Worm (Caenorhabditis elegans) whole organism, young adult: Measurements from ENCODE around the gene alh-6.

Source experiments
- F49E8.2 ChIP-seq: sonication (generic microtip); optimal IDR thresholded peaks from 3 replicates; lab custom pipeline; 2017; ENCODE audit warnings: missing genetic modification characterization, mild to moderate bottlenecking, missing compliant biosample characterization, antibody characterized with exemption, moderate library complexity; ENCODE audit not compliant: insufficient read depth
- F52B5.7 ChIP-seq: sonication (generic microtip); optimal IDR thresholded peaks from 2 replicates; lab custom pipeline; 2016; ENCODE audit warnings: mild to moderate bottlenecking, missing genetic modification characterization, missing compliant biosample characterization
- T07F8.4 ChIP-seq: sonication (generic microtip); optimal IDR thresholded peaks from 2 replicates; lab custom pipeline; 2016; ENCODE audit warnings: mild to moderate bottlenecking, missing genetic modification characterization, moderate library complexity, missing compliant biosample characterization
- Y67H2A.10 ChIP-seq: fragments of 200-800 bp; sonication (Bioruptor generic); conservative IDR thresholded peaks from 2 replicates; pipeline ENCODE4 v1.3.6; 2022; ENCODE audit warnings: missing genetic modification reagents, missing genetic modification characterization, missing compliant biosample characterization
- efl-1 ChIP-seq: fragments of 150-350 bp; optimal IDR thresholded peaks from 2 replicates; lab custom pipeline; 2014; ENCODE audit warnings: missing biosample characterization, missing genetic modification reagents, missing genetic modification characterization
- mes-4 ChIP-seq: sonication (generic microtip); optimal IDR thresholded peaks from 2 replicates; lab custom pipeline; 2016; ENCODE audit warnings: missing genotype, missing genetic modification characterization, missing compliant biosample characterization
- snpc-3.4 ChIP-seq: sonication (generic microtip); optimal IDR thresholded peaks from 2 replicates; lab custom pipeline; 2017; ENCODE audit warnings: missing genetic modification characterization, mild to moderate bottlenecking, missing compliant biosample characterization, antibody characterized with exemption, moderate library complexity, missing genotype, missing genetic modification reagents
- snpc-4 ChIP-seq, 5 experiments: fragments of 150-350 bp in 1 of 5; sonication (generic microtip) in 4 of 5; optimal IDR thresholded peaks; 2 replicates each; lab custom pipeline; 2014 to 2018; ENCODE audit warnings: missing genetic modification characterization in 5 of 5, missing biosample characterization in 3 of 5, antibody characterized with exemption in 2 of 5, mild to moderate bottlenecking in 2 of 5, missing compliant biosample characterization in 2 of 5, missing genotype in 2 of 5, moderate library complexity in 2 of 5, missing genetic modification reagents in 1 of 5
- unc-130 ChIP-seq: sonication (generic microtip); optimal IDR thresholded peaks from 2 replicates; lab custom pipeline; 2016; ENCODE audit warnings: missing genetic modification reagents, missing genetic modification characterization, missing compliant biosample characterization
- ztf-6 ChIP-seq: fragments of 200-800 bp; sonication (Bioruptor generic); IDR thresholded peaks from 2 replicates; pipeline ENCODE4 v1.3.6; 2022; ENCODE audit warnings: missing genetic modification reagents, missing genetic modification characterization, missing compliant biosample characterization

DNA sequence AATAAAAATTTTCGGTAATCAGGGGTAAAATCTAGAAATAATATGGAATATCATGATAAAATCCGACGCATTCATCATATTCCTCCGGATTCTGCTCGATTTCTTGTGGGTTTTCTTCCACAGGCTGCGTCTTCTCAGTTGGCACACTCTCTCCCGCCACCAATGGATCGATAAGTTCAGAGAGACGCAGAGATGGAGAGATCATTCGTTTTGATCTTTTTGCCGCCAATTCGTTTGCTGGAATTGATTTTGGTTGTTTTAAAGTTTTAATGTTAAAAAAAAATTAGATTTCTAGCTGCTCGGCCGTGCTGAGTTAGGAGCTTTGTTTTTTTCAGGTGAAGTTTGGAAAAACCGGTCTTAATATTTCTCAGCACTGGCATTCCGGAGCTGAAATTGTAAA is 47.3 kb upstream of the alh-6 start:
- TF ChIP-seq unc-130 (GFP tag; lab: Kevin White, UChicago): no peak
- TF ChIP-seq ztf-6 (GFP tag; lab: Robert Waterston, UW): no peak
- no peak for TF ChIP-seq snpc-4 (GFP tag; optimal IDR thresholded peaks at IDR 0.05; lab: Kevin White, UChicago)
- TF ChIP-seq snpc-4 (tag; optimal IDR thresholded peaks at IDR 0.05; lab: Kevin White, UChicago): no peak
- no peak for TF ChIP-seq snpc-3.4 (tag; lab: Kevin White, UChicago)
- TF ChIP-seq efl-1: no peak
- TF ChIP-seq F49E8.2 (tag; lab: Kevin White, UChicago): no peak
- TF ChIP-seq F52B5.7: no peak
- TF ChIP-seq T07F8.4 (tag; lab: Kevin White, UChicago): no peak
- no peak for TF ChIP-seq mes-4
- no peak for TF ChIP-seq Y67H2A.10
